Worm (Caenorhabditis elegans): Measurements from ENCODE around the gene Y67A10A.11.

DNA sequence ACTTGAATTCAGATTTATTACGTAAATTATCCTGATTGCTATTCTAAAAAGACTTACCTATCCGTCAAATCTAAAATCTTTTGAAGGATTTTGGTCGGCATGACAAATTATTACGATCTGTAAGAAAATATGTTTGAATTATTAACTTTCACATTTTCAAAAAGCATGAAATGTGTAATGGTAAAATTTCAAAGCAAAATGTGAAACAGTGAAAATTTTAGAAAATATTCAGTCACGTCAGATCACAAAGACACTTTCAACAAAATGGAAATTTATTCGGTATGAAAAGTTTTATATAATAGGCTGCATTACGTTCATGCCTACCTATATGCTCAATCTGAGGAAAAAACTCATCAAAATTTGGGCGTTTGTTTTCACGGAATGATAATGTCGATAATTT lies 18.1 kb upstream of the Y67A10A.11 start, which contains the start of gene fbxa-126:
- TF ChIP-seq unc-62 (GFP tag; optimal IDR thresholded peaks at IDR 0.05) (no peak), blmp-1 (tag; optimal IDR thresholded peaks at IDR 0.05) (no peak)

Measured in whole organism, mixed stage, embryonic.